Fruit fly (Drosophila melanogaster) whole organism, embryonic: ENCODE results near the gene ftz-f1.
A peak's percentile ranks its signal among the peaks of the same experiment; 100 is the strongest.

ENCODE experiments used
- BtbVII ChIP-seq: fragments of 200-800 bp; sonication (Bioruptor generic); optimal IDR thresholded peaks from 3 replicates; lab custom pipeline; 2017; ENCODE audit warnings: missing biosample characterization, mild to moderate bottlenecking, missing genetic modification characterization
- CG10274 ChIP-seq: fragments of 200-800 bp; sonication (Bioruptor generic); optimal IDR thresholded peaks from 3 replicates; lab custom pipeline; 2017; ENCODE audit warnings: missing biosample characterization, mild to moderate bottlenecking, missing genetic modification characterization
- CG10366 ChIP-seq: fragments of 200-800 bp; sonication (Bioruptor generic); IDR thresholded peaks from 2 replicates; pipeline ENCODE4 v1.3.6; 2022; ENCODE audit warnings: missing biosample characterization, missing genetic modification characterization
- CG10462 ChIP-seq: fragments of 200-800 bp; sonication (Bioruptor generic); optimal IDR thresholded peaks from 2 replicates; lab custom pipeline; 2016; ENCODE audit warnings: missing biosample characterization, missing genetic modification characterization
- CG11398 ChIP-seq: fragments of 200-800 bp; sonication (Bioruptor generic); optimal IDR thresholded peaks from 2 replicates; lab custom pipeline; 2016; ENCODE audit warnings: missing biosample characterization, missing genetic modification characterization
- CG12071 ChIP-seq: fragments of 200-800 bp; sonication (Bioruptor generic); optimal IDR thresholded peaks from 3 replicates; lab custom pipeline; 2018; ENCODE audit warnings: missing biosample characterization, mild to moderate bottlenecking, missing genetic modification characterization
- CG13123 ChIP-seq: fragments of 200-800 bp; sonication (Bioruptor generic); optimal IDR thresholded peaks from 2 replicates; lab custom pipeline; 2016; ENCODE audit warnings: missing biosample characterization, missing genetic modification characterization
- CG14050 ChIP-seq: fragments of 200-800 bp; sonication (Bioruptor generic); IDR thresholded peaks from 3 replicates; pipeline ENCODE4 v1.3.6; 2022; ENCODE audit warnings: missing biosample characterization, missing genetic modification characterization
- CG14860 ChIP-seq: fragments of 200-800 bp; sonication (Bioruptor generic); IDR thresholded peaks from 3 replicates; pipeline ENCODE4 v1.3.6; 2022; ENCODE audit warnings: missing biosample characterization, missing genetic modification characterization; ENCODE audit not compliant: partially characterized antibody
- CG16813 ChIP-seq: fragments of 200-800 bp; sonication (Bioruptor generic); IDR thresholded peaks from 3 replicates; pipeline ENCODE4 v1.3.6; 2022; ENCODE audit warnings: missing biosample characterization, missing genetic modification characterization; ENCODE audit not compliant: partially characterized antibody
- CG17359 ChIP-seq: fragments of 200-800 bp; sonication (Bioruptor generic); optimal IDR thresholded peaks from 3 replicates; lab custom pipeline; 2018; ENCODE audit warnings: missing biosample characterization, mild to moderate bottlenecking, missing genetic modification characterization, moderate library complexity
- CG18764 ChIP-seq: fragments of 200-800 bp; sonication (Bioruptor generic); optimal IDR thresholded peaks from 3 replicates; lab custom pipeline; 2016; ENCODE audit warnings: missing biosample characterization, missing genetic modification characterization
- CG2875 ChIP-seq: fragments of 200-800 bp; sonication (Bioruptor generic); optimal IDR thresholded peaks from 2 replicates; lab custom pipeline; 2017; ENCODE audit warnings: missing biosample characterization, mild to moderate bottlenecking, missing genetic modification characterization, missing genetic modification reagents
- CG30403 ChIP-seq: fragments of 200-800 bp; sonication (Bioruptor generic); optimal IDR thresholded peaks from 3 replicates; lab custom pipeline; 2016; ENCODE audit warnings: missing biosample characterization, missing genetic modification characterization
- CG31224 ChIP-seq: fragments of 200-800 bp; sonication (Bioruptor generic); IDR thresholded peaks from 2 replicates; pipeline ENCODE4 v1.3.6; 2022; ENCODE audit warnings: missing biosample characterization, missing genetic modification characterization
- CG32767 ChIP-seq: fragments of 200-800 bp; sonication (Bioruptor generic); IDR thresholded peaks from 2 replicates; pipeline ENCODE4 v1.3.6; 2022; ENCODE audit warnings: missing biosample characterization, missing genetic modification characterization
- CG32772 ChIP-seq: fragments of 200-800 bp; sonication (Bioruptor generic); IDR thresholded peaks from 2 replicates; pipeline ENCODE4 v1.3.6; 2022; ENCODE audit warnings: missing biosample characterization, missing genetic modification characterization
- CG3407 ChIP-seq: fragments of 200-800 bp; sonication (Bioruptor generic); optimal IDR thresholded peaks from 2 replicates; lab custom pipeline; 2018; ENCODE audit warnings: missing biosample characterization, mild to moderate bottlenecking, missing genetic modification characterization
- CG4404 ChIP-seq: fragments of 200-800 bp; sonication (Bioruptor generic); IDR thresholded peaks from 2 replicates; pipeline ENCODE4 v1.3.6; 2022; ENCODE audit warnings: missing biosample characterization, missing genetic modification characterization
- CG4617 ChIP-seq: fragments of 200-800 bp; sonication (Bioruptor generic); optimal IDR thresholded peaks from 3 replicates; lab custom pipeline; 2016; ENCODE audit warnings: missing biosample characterization, missing genetic modification characterization, borderline replicate concordance
- CG4854 ChIP-seq: fragments of 200-800 bp; sonication (Bioruptor generic); optimal IDR thresholded peaks from 2 replicates; lab custom pipeline; 2016; ENCODE audit warnings: missing biosample characterization, missing genetic modification characterization, inconsistent platforms
- CG6254 ChIP-seq: fragments of 200-800 bp; sonication (Bioruptor generic); optimal IDR thresholded peaks from 3 replicates; lab custom pipeline; 2017; ENCODE audit warnings: mild to moderate bottlenecking, missing biosample characterization, missing genetic modification reagents, missing genetic modification characterization
- CG6813 ChIP-seq: fragments of 200-800 bp; sonication (Bioruptor generic); optimal IDR thresholded peaks from 2 replicates; lab custom pipeline; 2017; ENCODE audit warnings: missing biosample characterization, missing genetic modification characterization, mild to moderate bottlenecking, moderate library complexity, missing genetic modification reagents
- CG8388 ChIP-seq: fragments of 200-800 bp; sonication (Bioruptor generic); optimal IDR thresholded peaks from 2 replicates; lab custom pipeline; 2019; ENCODE audit warnings: missing biosample characterization, mild to moderate bottlenecking, missing genetic modification characterization, moderate library complexity
- D19A ChIP-seq: fragments of 200-800 bp; optimal IDR thresholded peaks from 3 replicates; lab custom pipeline; 2019; ENCODE audit warnings: missing biosample characterization, mild to moderate bottlenecking, missing genetic modification characterization, moderate library complexity
- H15 ChIP-seq: fragments of 200-800 bp; sonication (Bioruptor generic); IDR thresholded peaks from 3 replicates; pipeline ENCODE4 v1.3.6; 2022; ENCODE audit warnings: missing biosample characterization, missing genetic modification characterization
- Lim3 ChIP-seq: fragments of 200-800 bp; sonication (Bioruptor generic); IDR thresholded peaks from 2 replicates; pipeline ENCODE4 v1.3.6; 2022; ENCODE audit warnings: missing biosample characterization, missing genetic modification characterization
- Lpt ChIP-seq: fragments of >200 bp; optimal IDR thresholded peaks from 2 replicates; lab custom pipeline; 2018; ENCODE audit warnings: missing biosample characterization, missing genetic modification characterization
- Pdp1 ChIP-seq, 2 experiments: fragments of 200-800 bp; sonication (Bioruptor generic); optimal IDR thresholded peaks; 3 replicates each; lab custom pipeline; 2016; ENCODE audit warnings: missing biosample characterization in 2 of 2, missing genetic modification characterization in 2 of 2, mild to moderate bottlenecking in 1 of 2, moderate library complexity in 1 of 2
- Six4 ChIP-seq: fragments of 200-800 bp; sonication (Bioruptor generic); optimal IDR thresholded peaks from 2 replicates; lab custom pipeline; 2016; ENCODE audit warnings: missing biosample characterization, missing genetic modification characterization
- ap ChIP-seq: fragments of 200-800 bp; sonication (Bioruptor generic); IDR thresholded peaks from 2 replicates; pipeline ENCODE4 v1.3.6; 2022; ENCODE audit warnings: missing biosample characterization, missing genetic modification characterization
- ash1 ChIP-seq: fragments of 200-800 bp; sonication (Bioruptor generic); optimal IDR thresholded peaks from 2 replicates; lab custom pipeline; 2018; ENCODE audit warnings: missing biosample characterization, mild to moderate bottlenecking, missing genetic modification characterization
- az2 ChIP-seq: fragments of 200-800 bp; sonication (Bioruptor generic); optimal IDR thresholded peaks from 3 replicates; lab custom pipeline; 2016; ENCODE audit warnings: missing biosample characterization, missing genetic modification characterization
- bowl ChIP-seq: fragments of 200-800 bp; sonication (Bioruptor generic); IDR thresholded peaks from 2 replicates; pipeline ENCODE4 v1.3.6; 2022; ENCODE audit warnings: missing biosample characterization, missing genetic modification characterization
- br ChIP-seq: fragments of >200 bp; optimal IDR thresholded peaks from 2 replicates; lab custom pipeline; 2017
- crol ChIP-seq: fragments of 200-800 bp; sonication (Bioruptor generic); IDR thresholded peaks from 2 replicates; pipeline ENCODE4 v1.3.6; 2022; ENCODE audit warnings: missing biosample characterization, missing genetic modification characterization
- en ChIP-seq: fragments of 200-800 bp; sonication (Bioruptor generic); optimal IDR thresholded peaks from 2 replicates; lab custom pipeline; 2016; ENCODE audit warnings: missing biosample characterization, missing genetic modification characterization
- exex ChIP-seq: fragments of 200-800 bp; sonication (Bioruptor generic); optimal IDR thresholded peaks from 4 replicates; lab custom pipeline; 2018; ENCODE audit warnings: missing biosample characterization, mild to moderate bottlenecking, missing genetic modification characterization, moderate library complexity
- gem ChIP-seq: fragments of 200-800 bp; sonication (Bioruptor generic); optimal IDR thresholded peaks from 2 replicates; lab custom pipeline; 2019; ENCODE audit warnings: missing biosample characterization, mild to moderate bottlenecking, missing genetic modification characterization, moderate library complexity
- grau ChIP-seq: fragments of 200-800 bp; optimal IDR thresholded peaks from 3 replicates; lab custom pipeline; 2019; ENCODE audit warnings: missing biosample characterization, mild to moderate bottlenecking, missing genetic modification characterization, moderate library complexity
- kay ChIP-seq: fragments of 200-800 bp; sonication (Bioruptor generic); optimal IDR thresholded peaks from 2 replicates; lab custom pipeline; 2016; ENCODE audit warnings: missing biosample characterization, missing genetic modification characterization
- ken ChIP-seq: fragments of 200-800 bp; sonication (Bioruptor generic); IDR thresholded peaks from 3 replicates; pipeline ENCODE4 v1.3.6; 2022; ENCODE audit warnings: missing biosample characterization, missing genetic modification characterization
- lola ChIP-seq, 3 experiments: fragments of >200 bp in 2 of 3; fragments of 200-800 bp in 1 of 3; sonication (Bioruptor generic) in 1 of 3; optimal IDR thresholded peaks; 2 replicates each; lab custom pipeline; 2017 to 2019; ENCODE audit warnings: missing biosample characterization in 3 of 3, missing genetic modification characterization in 3 of 3, mild to moderate bottlenecking in 1 of 3, moderate library complexity in 1 of 3
- oc ChIP-seq: fragments of 200-800 bp; sonication (Bioruptor generic); optimal IDR thresholded peaks from 2 replicates; lab custom pipeline; 2018; ENCODE audit warnings: missing biosample characterization, mild to moderate bottlenecking, missing genetic modification characterization, moderate library complexity
- odd ChIP-seq: fragments of 200-800 bp; sonication (Bioruptor generic); optimal IDR thresholded peaks from 2 replicates; lab custom pipeline; 2017; ENCODE audit warnings: missing biosample characterization, mild to moderate bottlenecking, missing genetic modification characterization
- ranshi ChIP-seq: fragments of 200-800 bp; sonication (Bioruptor generic); IDR thresholded peaks from 2 replicates; pipeline ENCODE4 v1.3.6; 2022; ENCODE audit warnings: missing biosample characterization, missing genetic modification characterization
- rib ChIP-seq: fragments of 200-800 bp; sonication (Bioruptor generic); IDR thresholded peaks from 2 replicates; pipeline ENCODE4 v1.3.6; 2022; ENCODE audit warnings: missing biosample characterization, missing genetic modification characterization
- sim ChIP-seq: fragments of 200-800 bp; sonication (Bioruptor generic); IDR thresholded peaks from 2 replicates; pipeline ENCODE4 v1.3.6; 2022; ENCODE audit warnings: missing biosample characterization, missing genetic modification characterization
- wek ChIP-seq: fragments of 200-800 bp; sonication (Bioruptor generic); optimal IDR thresholded peaks from 3 replicates; lab custom pipeline; 2018; ENCODE audit warnings: missing biosample characterization, mild to moderate bottlenecking, missing genetic modification characterization, moderate library complexity
- zen ChIP-seq: fragments of 200-800 bp; sonication (Bioruptor generic); optimal IDR thresholded peaks from 3 replicates; lab custom pipeline; 2018; ENCODE audit warnings: missing biosample characterization, mild to moderate bottlenecking, missing genetic modification characterization, moderate library complexity

ftz-f1 gene

DNA sequence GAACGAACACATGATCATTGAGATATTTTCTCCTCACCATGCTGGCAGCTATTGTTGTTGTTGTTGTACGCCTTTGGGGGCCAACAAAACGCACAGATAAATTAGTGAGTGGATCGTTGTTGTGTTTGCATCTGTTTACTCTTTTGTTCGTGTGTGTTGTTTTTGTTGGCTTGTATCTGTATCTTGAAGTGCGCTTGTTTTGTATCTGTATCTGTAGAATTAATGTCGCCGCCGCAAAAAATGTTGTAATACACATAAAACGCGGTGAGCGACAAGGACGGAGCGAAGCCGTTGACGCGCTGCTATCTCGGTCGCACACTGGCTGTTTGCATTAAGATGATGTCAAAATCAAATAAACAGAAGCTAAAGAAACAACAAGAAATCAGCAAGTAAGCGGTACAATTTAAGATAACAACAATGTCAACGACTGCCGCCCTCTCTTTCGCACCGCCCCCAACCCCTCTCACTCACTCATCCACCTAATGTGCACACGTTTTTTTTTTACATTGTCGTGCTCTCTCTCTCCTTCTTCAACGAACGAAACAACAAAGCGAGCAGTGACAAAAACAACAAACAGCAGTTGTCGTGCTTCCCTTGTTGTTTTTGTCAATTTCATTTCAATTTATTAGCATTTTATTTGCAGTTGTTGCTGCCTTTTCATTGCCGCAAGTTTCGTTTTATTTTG, 13.0 kb upstream of the ftz-f1 start (continued):
- TF ChIP-seq zen (tag; lab: Kevin White, UChicago) (peak; percentile 41), CG17359 (tag; lab: Kevin White, UChicago) (peak; percentile 71), oc (tag; lab: Kevin White, UChicago) (no peak), CG6813 (GFP tag; lab: Kevin White, UChicago) (peak; percentile 81), az2 (no peak), CG10274 (GFP tag; lab: Kevin White, UChicago) (peak; percentile 51), rib (GFP tag; lab: Robert Waterston, UW) (peak; percentile 77), CG32767 (GFP tag; lab: Robert Waterston, UW) (peak; percentile 70; the same call in 1 of the 2 replicates), CG14860 (GFP tag; lab: Robert Waterston, UW) (no peak), CG10462 (GFP tag; lab: Kevin White, UChicago) (no peak), CG6254 (peak; percentile 74), CG4854 (GFP tag; lab: Kevin White, UChicago) (peak; percentile 42), Lim3 (GFP tag; lab: Robert Waterston, UW) (no peak), CG11398 (no peak), CG12071 (peak; percentile 76), CG4404 (no peak), ken (GFP tag; lab: Robert Waterston, UW) (no peak; the same call in 2 of the 3 replicates), H15 (GFP tag; lab: Robert Waterston, UW) (no peak; the same call in 2 of the 3 replicates), bowl (peak; percentile 57), CG13123 (GFP tag; lab: Kevin White, UChicago) (no peak), CG18764 (GFP tag; lab: Kevin White, UChicago) (peak; percentile 46), Six4 (GFP tag; lab: Kevin White, UChicago) (peak; percentile 27), exex (peak; percentile 66), CG14050 (GFP tag; lab: Robert Waterston, UW) (peak; percentile 31; the same call in 1 of the 3 replicates), ap (no peak; the same call in 1 of the 2 replicates), CG32772 (GFP tag; lab: Robert Waterston, UW) (no peak), CG30403 (GFP tag; lab: Kevin White, UChicago) (no peak), br (lab: Kevin White, UChicago) (no peak), kay (GFP tag; lab: Kevin White, UChicago) (peak; percentile 62), lola (GFP tag; optimal IDR thresholded peaks at IDR 0.05; lab: Kevin White, UChicago) (no peak), CG3407 (GFP tag; lab: Kevin White, UChicago) (peak; percentile 77), ranshi (GFP tag; lab: Robert Waterston, UW) (peak; percentile 55; the same call in 1 of the 2 replicates), odd (GFP tag; lab: Kevin White, UChicago) (peak; percentile 90), CG4617 (GFP tag; lab: Kevin White, UChicago) (no peak), BtbVII (GFP tag; lab: Kevin White, UChicago) (peak; percentile 83), Lpt (GFP tag; lab: Kevin White, UChicago) (no peak), CG31224 (GFP tag; lab: Robert Waterston, UW) (no peak), gem (tag; lab: Kevin White, UChicago) (peak; percentile 67), Pdp1 (GFP tag; optimal IDR thresholded peaks at IDR 0.05; lab: Kevin White, UChicago) (peak; percentile 2 to 77), wek (GFP tag; lab: Kevin White, UChicago) (peak; percentile 80), CG10366 (GFP tag; lab: Robert Waterston, UW) (no peak), CG8388 (no peak), CG2875 (GFP tag; lab: Kevin White, UChicago) (peak; percentile 73), ash1 (GFP tag; lab: Kevin White, UChicago) (peak; percentile 4), CG16813 (GFP tag; lab: Robert Waterston, UW) (no peak), sim (GFP tag; lab: Robert Waterston, UW) (no peak), en (GFP tag; lab: Kevin White, UChicago) (no peak), D19A (tag; lab: Kevin White, UChicago) (peak; percentile 24), grau (tag; lab: Kevin White, UChicago) (no peak), crol (peak; percentile 85)
